Fruit fly (Drosophila melanogaster) whole organism, embryonic: ENCODE data around the gene CG10445.

Source experiments
- BEAF-32 ChIP-seq: fragments of 200-800 bp; sonication (Bioruptor generic); optimal IDR thresholded peaks from 3 replicates; lab custom pipeline; 2017; ENCODE audit warnings: missing biosample characterization, missing genetic modification characterization, mild to moderate bottlenecking, moderate library complexity, missing genetic modification reagents
- CG10366 ChIP-seq: fragments of 200-800 bp; sonication (Bioruptor generic); IDR thresholded peaks from 2 replicates; pipeline ENCODE4 v1.3.6; 2022; ENCODE audit warnings: missing biosample characterization, missing genetic modification characterization
- CG10543 ChIP-seq: fragments of 200-800 bp; sonication (Bioruptor generic); optimal IDR thresholded peaks from 3 replicates; lab custom pipeline; 2017; ENCODE audit warnings: missing biosample characterization, mild to moderate bottlenecking, missing genetic modification characterization, moderate library complexity
- CG11560 ChIP-seq: fragments of 200-800 bp; sonication (Bioruptor generic); IDR thresholded peaks from 3 replicates; pipeline ENCODE4 v1.3.6; 2022; ENCODE audit warnings: missing biosample characterization, missing genetic modification characterization
- CG12659 ChIP-seq: fragments of 200-800 bp; sonication (Bioruptor generic); optimal IDR thresholded peaks from 3 replicates; lab custom pipeline; 2017; ENCODE audit warnings: mild to moderate bottlenecking, missing biosample characterization, missing genetic modification reagents, missing genetic modification characterization
- CG12942 ChIP-seq: fragments of 200-800 bp; sonication (Bioruptor generic); optimal IDR thresholded peaks from 3 replicates; lab custom pipeline; 2016; ENCODE audit warnings: missing biosample characterization, missing genetic modification characterization
- CG16813 ChIP-seq: fragments of 200-800 bp; sonication (Bioruptor generic); IDR thresholded peaks from 3 replicates; pipeline ENCODE4 v1.3.6; 2022; ENCODE audit warnings: missing biosample characterization, missing genetic modification characterization; ENCODE audit not compliant: partially characterized antibody
- CG2129 ChIP-seq: fragments of 200-800 bp; sonication (Bioruptor generic); IDR thresholded peaks from 2 replicates; pipeline ENCODE4 v1.3.6; 2022; ENCODE audit warnings: missing biosample characterization, missing genetic modification characterization; ENCODE audit not compliant: partially characterized antibody
- CG2678 ChIP-seq: fragments of 200-800 bp; sonication (Bioruptor generic); optimal IDR thresholded peaks from 3 replicates; lab custom pipeline; 2019; ENCODE audit warnings: missing biosample characterization, mild to moderate bottlenecking, missing genetic modification characterization, moderate library complexity
- CG30431 ChIP-seq: fragments of 200-800 bp; sonication (Bioruptor generic); optimal IDR thresholded peaks from 2 replicates; lab custom pipeline; 2017; ENCODE audit warnings: missing biosample characterization, missing genetic modification characterization
- CG31388 ChIP-seq: fragments of 200-800 bp; sonication (Bioruptor generic); optimal IDR thresholded peaks from 2 replicates; lab custom pipeline; 2016; ENCODE audit warnings: missing biosample characterization, missing genetic modification characterization
- CG33213 ChIP-seq: fragments of 200-800 bp; sonication (Bioruptor generic); optimal IDR thresholded peaks from 3 replicates; lab custom pipeline; 2016; ENCODE audit warnings: missing biosample characterization, missing genetic modification characterization
- CG4730 ChIP-seq: fragments of 200-800 bp; sonication (Bioruptor generic); IDR thresholded peaks from 2 replicates; pipeline ENCODE4 v1.3.6; 2022; ENCODE audit warnings: missing biosample characterization, missing genetic modification characterization
- CG5245 ChIP-seq: fragments of 200-800 bp; sonication (Bioruptor generic); optimal IDR thresholded peaks from 3 replicates; lab custom pipeline; 2016; ENCODE audit warnings: missing biosample characterization, missing genetic modification characterization
- CG7357 ChIP-seq: fragments of 200-800 bp; sonication (Bioruptor generic); IDR thresholded peaks from 3 replicates; pipeline ENCODE4 v1.3.6; 2022; ENCODE audit warnings: missing biosample characterization, missing genetic modification characterization
- CG8359 ChIP-seq: fragments of 200-800 bp; sonication (Bioruptor generic); optimal IDR thresholded peaks from 2 replicates; lab custom pipeline; 2017; ENCODE audit warnings: missing biosample characterization, mild to moderate bottlenecking, missing genetic modification characterization, borderline replicate concordance
- CG9609 ChIP-seq: fragments of 200-800 bp; sonication (Bioruptor generic); optimal IDR thresholded peaks from 3 replicates; lab custom pipeline; 2016; ENCODE audit warnings: missing biosample characterization, missing genetic modification characterization
- CG9932 ChIP-seq: fragments of 200-800 bp; sonication (Bioruptor generic); IDR thresholded peaks from 2 replicates; pipeline ENCODE4 v1.3.6; 2022; ENCODE audit warnings: missing biosample characterization, missing genetic modification characterization
- Camta ChIP-seq: fragments of 200-800 bp; sonication (Bioruptor generic); optimal IDR thresholded peaks from 2 replicates; lab custom pipeline; 2016; ENCODE audit warnings: missing biosample characterization, missing genetic modification characterization
- Dref ChIP-seq: fragments of 200-800 bp; sonication (Bioruptor generic); IDR thresholded peaks from 2 replicates; pipeline ENCODE4 v1.3.6; 2022; ENCODE audit warnings: missing biosample characterization, missing genetic modification characterization
- Eip74EF ChIP-seq, 2 experiments: fragments of 200-800 bp in 1 of 2; fragments of >200 bp in 1 of 2; sonication (Bioruptor generic) in 1 of 2; optimal IDR thresholded peaks; 2 replicates each; lab custom pipeline; 2017 to 2019; ENCODE audit warnings: missing biosample characterization in 2 of 2, missing genetic modification characterization in 2 of 2, mild to moderate bottlenecking in 1 of 2, moderate library complexity in 1 of 2
- HLH4C ChIP-seq: fragments of 200-800 bp; sonication (Bioruptor generic); IDR thresholded peaks from 3 replicates; pipeline ENCODE4 v1.3.6; 2022; ENCODE audit warnings: missing biosample characterization, missing genetic modification characterization; ENCODE audit not compliant: partially characterized antibody
- Hand ChIP-seq: fragments of 200-800 bp; sonication (Bioruptor generic); optimal IDR thresholded peaks from 2 replicates; lab custom pipeline; 2017; ENCODE audit warnings: mild to moderate bottlenecking, missing biosample characterization, missing genetic modification reagents, missing genetic modification characterization
- HmgD ChIP-seq: fragments of 200-800 bp; sonication (Bioruptor generic); optimal IDR thresholded peaks from 3 replicates; lab custom pipeline; 2016; ENCODE audit warnings: missing biosample characterization, missing genetic modification characterization
- Hmr ChIP-seq: fragments of 200-800 bp; sonication (Bioruptor generic); optimal IDR thresholded peaks from 3 replicates; lab custom pipeline; 2017; ENCODE audit warnings: mild to moderate bottlenecking, missing biosample characterization, missing genetic modification reagents, missing genetic modification characterization
- Hmx ChIP-seq: fragments of 200-800 bp; sonication (Bioruptor generic); optimal IDR thresholded peaks from 2 replicates; lab custom pipeline; 2016; ENCODE audit warnings: missing biosample characterization, missing genetic modification characterization
- MBD-R2 ChIP-seq: fragments of 200-800 bp; sonication (Bioruptor generic); IDR thresholded peaks from 2 replicates; pipeline ENCODE4 v1.3.6; 2022; ENCODE audit warnings: missing biosample characterization, missing genetic modification characterization
- MTF-1 ChIP-seq: fragments of 200-800 bp; sonication (Bioruptor generic); optimal IDR thresholded peaks from 2 replicates; lab custom pipeline; 2018; ENCODE audit warnings: missing biosample characterization, mild to moderate bottlenecking, missing genetic modification characterization, borderline replicate concordance
- Sox100B ChIP-seq: fragments of 200-800 bp; sonication (Bioruptor generic); optimal IDR thresholded peaks from 3 replicates; lab custom pipeline; 2018; ENCODE audit warnings: missing biosample characterization, mild to moderate bottlenecking, missing genetic modification characterization
- TFAM ChIP-seq: fragments of 200-800 bp; sonication (Bioruptor generic); optimal IDR thresholded peaks from 2 replicates; lab custom pipeline; 2017; ENCODE audit warnings: missing biosample characterization, missing genetic modification characterization, inconsistent platforms
- Xbp1 ChIP-seq: fragments of 200-800 bp; sonication (Bioruptor generic); optimal IDR thresholded peaks from 3 replicates; lab custom pipeline; 2016; ENCODE audit warnings: missing biosample characterization, mild to moderate bottlenecking, missing genetic modification characterization
- Xrp1 ChIP-seq: fragments of 200-800 bp; sonication (Bioruptor generic); IDR thresholded peaks from 2 replicates; pipeline ENCODE4 v1.3.6; 2022; ENCODE audit warnings: missing biosample characterization, missing genetic modification characterization
- YL-1 ChIP-seq: fragments of 200-800 bp; sonication (Bioruptor generic); optimal IDR thresholded peaks from 3 replicates; lab custom pipeline; 2017; ENCODE audit warnings: missing biosample characterization, mild to moderate bottlenecking, missing genetic modification characterization
- ap ChIP-seq: fragments of 200-800 bp; sonication (Bioruptor generic); IDR thresholded peaks from 2 replicates; pipeline ENCODE4 v1.3.6; 2022; ENCODE audit warnings: missing biosample characterization, missing genetic modification characterization
- bbx ChIP-seq: fragments of 200-800 bp; sonication (Bioruptor generic); IDR thresholded peaks from 2 replicates; pipeline ENCODE4 v1.3.6; 2022; ENCODE audit warnings: missing biosample characterization, missing genetic modification characterization; ENCODE audit not compliant: partially characterized antibody
- croc ChIP-seq: fragments of 200-800 bp; sonication (Bioruptor generic); conservative IDR thresholded peaks from 3 replicates; pipeline ENCODE4 v1.3.6; 2022; ENCODE audit warnings: missing biosample characterization, missing genetic modification characterization
- danr ChIP-seq: fragments of 200-800 bp; sonication (Bioruptor generic); IDR thresholded peaks from 2 replicates; pipeline ENCODE4 v1.3.6; 2022; ENCODE audit warnings: missing biosample characterization, missing genetic modification characterization
- fru ChIP-seq: fragments of >200 bp; optimal IDR thresholded peaks from 2 replicates; lab custom pipeline; 2017
- gt ChIP-seq: fragments of 200-800 bp; sonication (Bioruptor generic); IDR thresholded peaks from 2 replicates; pipeline ENCODE4 v1.3.6; 2022; ENCODE audit warnings: missing biosample characterization, missing genetic modification characterization
- inv ChIP-seq: fragments of 200-800 bp; sonication (Bioruptor generic); IDR thresholded peaks from 2 replicates; pipeline ENCODE4 v1.3.6; 2022; ENCODE audit warnings: missing biosample characterization, missing genetic modification characterization; ENCODE audit not compliant: partially characterized antibody
- jumu ChIP-seq: fragments of 200-800 bp; sonication (Bioruptor generic); optimal IDR thresholded peaks from 3 replicates; lab custom pipeline; 2016; ENCODE audit warnings: missing biosample characterization, missing genetic modification characterization
- lola ChIP-seq, 3 experiments: fragments of >200 bp in 2 of 3; fragments of 200-800 bp in 1 of 3; sonication (Bioruptor generic) in 1 of 3; optimal IDR thresholded peaks; 2 replicates each; lab custom pipeline; 2017 to 2019; ENCODE audit warnings: missing biosample characterization in 3 of 3, missing genetic modification characterization in 3 of 3, mild to moderate bottlenecking in 1 of 3, moderate library complexity in 1 of 3
- mld ChIP-seq: fragments of 200-800 bp; sonication (Bioruptor generic); IDR thresholded peaks from 3 replicates; pipeline ENCODE4 v1.3.6; 2022; ENCODE audit warnings: missing biosample characterization, missing genetic modification characterization; ENCODE audit not compliant: partially characterized antibody
- nmo ChIP-seq: fragments of 200-800 bp; sonication (Bioruptor generic); optimal IDR thresholded peaks from 2 replicates; lab custom pipeline; 2018; ENCODE audit warnings: missing biosample characterization, mild to moderate bottlenecking, missing genetic modification characterization, moderate library complexity
- phol ChIP-seq: fragments of 200-800 bp; sonication (Bioruptor generic); optimal IDR thresholded peaks from 3 replicates; lab custom pipeline; 2018; ENCODE audit warnings: missing biosample characterization, mild to moderate bottlenecking, missing genetic modification characterization, moderate library complexity
- rib ChIP-seq: fragments of 200-800 bp; sonication (Bioruptor generic); IDR thresholded peaks from 2 replicates; pipeline ENCODE4 v1.3.6; 2022; ENCODE audit warnings: missing biosample characterization, missing genetic modification characterization
- ro ChIP-seq: fragments of 200-800 bp; sonication (Bioruptor generic); IDR thresholded peaks from 2 replicates; pipeline ENCODE4 v1.3.6; 2022; ENCODE audit warnings: missing biosample characterization, missing genetic modification characterization
- stwl ChIP-seq: fragments of 200-800 bp; sonication (Bioruptor generic); optimal IDR thresholded peaks from 3 replicates; lab custom pipeline; 2018; ENCODE audit warnings: missing biosample characterization, mild to moderate bottlenecking, missing genetic modification characterization, moderate library complexity
- tna ChIP-seq: fragments of 200-800 bp; sonication (Bioruptor generic); IDR thresholded peaks from 2 replicates; pipeline ENCODE4 v1.3.6; 2022; ENCODE audit warnings: missing biosample characterization, missing genetic modification characterization; ENCODE audit not compliant: partially characterized antibody
- zfh1 ChIP-seq: fragments of 200-800 bp; sonication (Bioruptor generic); IDR thresholded peaks from 3 replicates; pipeline ENCODE4 v1.3.6; 2022; ENCODE audit warnings: missing biosample characterization, missing genetic modification characterization

The CG10445 gene

dm6 chr3R:7920196-7920595 is at the start of gene CG10445, which contains the start of gene lds (continued):
- TF ChIP-seq CG10543 (no peak), MTF-1 (no peak), Camta (GFP tag; lab: Kevin White, UChicago) (peak; percentile 4), Hmr (no peak), lola (GFP tag; optimal IDR thresholded peaks at IDR 0.05; lab: Kevin White, UChicago) (no peak), BEAF-32 (GFP tag; lab: Kevin White, UChicago) (peak; percentile 85), phol (peak; percentile 95), Xbp1 (GFP tag; lab: Kevin White, UChicago) (peak; percentile 32), YL-1 (GFP tag; lab: Kevin White, UChicago) (peak; percentile 29), tna (GFP tag; lab: Robert Waterston, UW) (peak; percentile 89), gt (GFP tag; lab: Robert Waterston, UW) (no peak), croc (GFP tag; lab: Robert Waterston, UW) (no peak), ro (no peak), zfh1 (0 out of 3 replicates have a peak, but pooled peaks have one; percentile 25), CG9932 (peak; percentile 47), CG31388 (GFP tag; lab: Kevin White, UChicago) (no peak), danr (GFP tag; lab: Robert Waterston, UW) (no peak), CG12659 (peak; percentile 60), CG10366 (GFP tag; lab: Robert Waterston, UW) (no peak), CG5245 (no peak), CG2678 (tag; lab: Kevin White, UChicago) (no peak), HmgD (GFP tag; lab: Kevin White, UChicago) (peak; percentile 47), Dref (GFP tag; lab: Robert Waterston, UW) (peak; percentile 92), stwl (tag; lab: Kevin White, UChicago) (peak; percentile 90), rib (GFP tag; lab: Robert Waterston, UW) (no peak), CG8359 (GFP tag; lab: Kevin White, UChicago) (no peak), ap (GFP tag; lab: Robert Waterston, UW) (no peak), CG12942 (GFP tag; lab: Kevin White, UChicago) (no peak), CG7357 (GFP tag; lab: Robert Waterston, UW) (peak; percentile 98), Eip74EF (GFP tag; optimal IDR thresholded peaks at IDR 0.05; lab: Kevin White, UChicago) (no peak), Hmx (GFP tag; lab: Kevin White, UChicago) (no peak), Sox100B (GFP tag; lab: Kevin White, UChicago) (no peak), Hand (no peak), CG16813 (peak; percentile 88), CG30431 (GFP tag; lab: Kevin White, UChicago) (no peak), Xrp1 (0 out of 2 replicates have a peak, but pooled peaks have one; percentile 11), nmo (GFP tag; lab: Kevin White, UChicago) (peak; percentile 57), CG4730 (no peak), bbx (GFP tag; lab: Robert Waterston, UW) (peak; percentile 91), MBD-R2 (GFP tag; lab: Robert Waterston, UW) (peak; percentile 90), jumu (GFP tag; lab: Kevin White, UChicago) (peak; percentile 67), fru (lab: Kevin White, UChicago) (no peak), TFAM (GFP tag; lab: Kevin White, UChicago) (no peak), CG2129 (peak; percentile 63), CG9609 (GFP tag; lab: Kevin White, UChicago) (peak; percentile 13), mld (GFP tag; lab: Robert Waterston, UW) (peak; percentile 64; the same call in 2 of the 3 replicates), CG11560 (tag; lab: Robert Waterston, UW) (peak; percentile 72; the same call in 2 of the 3 replicates), inv (GFP tag; lab: Robert Waterston, UW) (peak; percentile 73), CG33213 (GFP tag; lab: Kevin White, UChicago) (peak; percentile 23), HLH4C (GFP tag; lab: Robert Waterston, UW) (peak; percentile 95)
